Fruit fly (Drosophila melanogaster): ENCODE results near the gene CG16965.

DNA sequence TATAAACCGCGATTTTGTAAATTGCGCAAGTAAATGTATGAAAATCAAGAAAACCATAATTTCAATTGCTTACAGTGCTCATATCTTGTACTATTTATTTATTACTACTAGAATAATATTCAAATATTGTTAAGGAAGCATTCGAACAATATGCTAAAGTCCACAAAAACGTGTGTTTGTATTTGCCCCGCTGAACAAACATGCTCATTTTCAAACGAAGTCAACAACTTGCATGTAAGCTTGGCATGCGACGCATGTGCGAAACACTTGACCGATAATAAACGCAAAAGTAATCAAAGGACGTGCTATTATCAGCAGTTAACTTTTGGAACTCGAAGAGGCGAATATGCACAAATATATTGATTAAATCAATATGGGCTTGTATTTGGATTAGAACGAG, 39.8 kb downstream of the CG16965 start:
- no peak for TF ChIP-seq CG5204 (GFP tag; optimal IDR thresholded peaks at IDR 0.05)
- TF ChIP-seq tj (GFP tag; optimal IDR thresholded peaks at IDR 0.05), result no peak
